Fruit fly (Drosophila melanogaster) whole organism, larva: ENCODE results near the gene CG7006.
A peak's percentile ranks its signal among the peaks of the same experiment; 100 is the strongest.

ENCODE experiments used
- noc ChIP-seq: fragments of 200-800 bp; sonication (Bioruptor generic); optimal IDR thresholded peaks from 3 replicates; lab custom pipeline; 2019; ENCODE audit warnings: missing biosample characterization, mild to moderate bottlenecking, missing genetic modification characterization, moderate library complexity

The CG7006 gene

DNA sequence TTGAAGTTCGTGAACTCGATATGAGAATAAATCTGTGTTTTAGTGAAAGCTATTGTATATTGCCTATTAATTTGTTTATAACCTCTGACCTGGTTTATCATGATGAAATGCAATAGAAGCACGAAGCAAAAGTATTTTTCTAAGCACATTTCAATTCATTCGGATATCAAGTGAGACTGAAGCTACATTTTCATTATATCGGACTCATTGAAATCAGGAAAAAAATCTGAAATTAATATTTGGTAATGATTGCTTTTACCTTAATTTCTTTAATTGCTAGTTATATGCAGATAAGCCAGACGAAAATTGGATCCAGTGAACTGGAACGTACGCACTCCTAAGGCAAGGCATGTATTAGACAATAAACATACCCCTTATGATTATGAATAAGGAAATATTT, 9.4 kb upstream of the CG7006 start, which contains the start of gene CG33658:
Gene CG33658, minus strand, starts transcription at position 101 of the 400 bp plus-strand sequence.
- TF ChIP-seq noc (tag; lab: Kevin White, UChicago), result no peak

DNA sequence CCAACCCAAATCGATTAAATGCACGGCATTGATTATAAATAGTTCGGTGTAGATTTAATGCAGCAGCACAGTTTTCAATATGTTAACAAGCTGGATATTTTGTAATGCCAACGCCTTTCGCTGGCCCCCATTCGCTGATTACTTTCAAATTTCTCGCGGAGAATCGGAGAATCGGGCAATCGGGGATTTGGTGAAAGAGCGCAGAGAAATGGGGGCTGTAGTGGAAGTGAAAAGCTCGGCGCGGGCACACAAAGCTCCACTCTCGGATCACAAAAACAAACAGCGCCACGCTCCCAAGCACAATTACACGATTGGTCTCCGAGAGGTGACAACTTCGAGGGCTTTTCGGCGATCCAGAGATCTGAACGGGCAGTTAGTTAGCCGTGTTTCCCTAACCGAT, 8.8 kb upstream of the CG7006 start, which contains the start of gene Esp:
Gene Esp, plus strand, starts transcription at position 301 of the 400 bp plus-strand sequence.
- no peak for TF ChIP-seq noc (tag; lab: Kevin White, UChicago)

DNA sequence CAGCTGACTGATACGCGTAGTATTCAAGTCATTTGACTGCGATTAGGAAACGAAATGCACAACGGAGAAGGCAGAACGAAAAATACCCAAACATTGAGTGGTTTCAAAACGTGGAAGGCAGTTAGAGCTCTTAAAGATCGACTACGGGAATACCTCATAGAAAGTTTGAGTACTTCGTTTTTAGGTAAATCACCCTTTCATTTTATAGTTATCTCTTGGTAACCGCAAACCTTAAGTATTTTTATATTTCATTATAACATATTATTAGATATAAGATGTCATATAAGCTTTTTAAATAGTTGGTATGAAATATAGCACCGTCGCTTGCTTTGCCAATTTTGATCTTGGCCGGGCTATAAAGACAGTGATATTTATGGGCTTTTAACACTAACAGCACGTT, 5.3 kb upstream of the CG7006 start:
- peak; percentile 56 for TF ChIP-seq noc (tag; lab: Kevin White, UChicago)

DNA sequence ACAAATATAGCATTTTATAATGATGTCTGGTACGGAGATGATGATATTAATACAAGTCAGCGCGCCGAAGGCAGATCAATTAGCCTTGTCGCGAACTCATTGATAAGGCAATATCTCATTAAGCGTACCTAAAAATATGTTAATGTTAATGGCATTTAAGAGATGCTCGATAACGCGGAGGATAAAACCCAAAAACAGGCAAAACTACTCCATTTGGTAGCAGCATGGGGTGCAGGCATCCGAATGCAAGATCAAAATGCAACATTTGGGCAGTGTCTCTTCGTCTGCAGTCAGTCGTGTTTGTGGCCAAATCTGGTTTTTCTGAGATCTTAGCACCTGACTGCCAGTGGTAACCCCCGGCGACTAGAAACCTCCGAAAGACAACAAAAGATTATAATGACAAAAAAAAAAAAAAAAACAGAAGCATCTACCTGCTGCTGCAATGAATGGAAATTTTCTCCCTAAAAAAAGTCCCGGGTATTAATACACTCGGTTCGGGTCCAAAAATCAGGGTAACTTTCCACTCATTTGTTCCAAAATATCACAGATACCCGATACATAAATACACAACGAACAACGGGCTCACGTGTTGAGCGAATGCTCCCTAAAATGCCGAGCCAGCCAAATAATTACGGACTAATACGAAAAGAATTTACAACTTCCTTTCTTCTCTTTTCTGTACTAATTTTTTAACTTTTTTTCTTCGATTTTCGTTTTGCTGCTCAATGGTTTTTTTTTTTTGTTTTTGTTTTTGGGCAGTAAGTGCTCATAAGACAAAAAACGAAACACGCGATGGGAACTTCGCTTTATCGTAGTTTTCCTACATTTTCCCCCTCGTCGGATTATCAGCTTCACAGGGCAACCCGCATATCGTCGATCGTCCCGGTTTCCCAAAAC, 4.2 kb upstream of the CG7006 start:
- no peak for TF ChIP-seq noc (tag; lab: Kevin White, UChicago)

DNA sequence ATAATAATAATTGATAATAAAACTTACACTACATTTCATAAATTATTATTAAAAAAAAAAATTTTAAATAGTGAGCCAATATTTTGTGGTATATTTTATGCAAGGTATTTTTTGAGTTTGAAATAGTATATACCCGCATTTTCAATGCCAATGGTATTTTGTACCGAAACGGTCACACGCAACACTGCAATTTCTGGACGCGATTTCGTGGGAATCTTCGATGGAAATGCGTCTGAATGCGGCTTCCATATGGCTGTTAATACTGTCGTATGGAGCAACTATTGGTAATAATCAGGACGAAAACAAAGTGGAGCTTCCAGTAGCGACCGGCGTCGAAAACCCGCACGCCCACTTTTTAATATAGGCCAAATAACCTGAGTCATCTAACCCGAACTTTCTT, 1.0 kb downstream of the CG7006 start, which contains the start of gene Nct:
Gene Nct, plus strand, starts transcription at position 173 of the 400 bp plus-strand sequence.
- no peak for TF ChIP-seq noc (tag; lab: Kevin White, UChicago)

DNA sequence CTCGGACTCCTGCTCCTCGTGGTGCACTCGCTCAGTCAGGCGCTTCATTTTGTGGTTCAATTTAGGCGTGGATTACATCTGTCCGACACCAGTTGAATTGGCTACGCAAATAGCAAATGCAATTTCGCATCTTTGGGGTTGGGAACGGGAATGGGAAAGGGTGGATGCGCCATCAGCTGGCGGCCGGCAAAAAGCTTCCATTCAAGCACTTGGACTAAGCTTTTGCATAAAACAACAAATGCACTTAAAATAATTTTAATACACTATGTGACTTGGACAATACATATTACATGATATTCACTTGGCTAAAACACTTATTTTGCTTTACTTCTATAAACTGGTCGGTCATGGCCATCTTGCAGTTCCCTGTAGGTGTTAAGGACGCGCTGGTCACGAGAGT, 5.7 kb downstream of the CG7006 start, which contains the start of gene HDAC11:
Gene HDAC11, minus strand, starts transcription at position 101 of the 400 bp plus-strand sequence.
- no peak for TF ChIP-seq noc (tag; lab: Kevin White, UChicago)

DNA sequence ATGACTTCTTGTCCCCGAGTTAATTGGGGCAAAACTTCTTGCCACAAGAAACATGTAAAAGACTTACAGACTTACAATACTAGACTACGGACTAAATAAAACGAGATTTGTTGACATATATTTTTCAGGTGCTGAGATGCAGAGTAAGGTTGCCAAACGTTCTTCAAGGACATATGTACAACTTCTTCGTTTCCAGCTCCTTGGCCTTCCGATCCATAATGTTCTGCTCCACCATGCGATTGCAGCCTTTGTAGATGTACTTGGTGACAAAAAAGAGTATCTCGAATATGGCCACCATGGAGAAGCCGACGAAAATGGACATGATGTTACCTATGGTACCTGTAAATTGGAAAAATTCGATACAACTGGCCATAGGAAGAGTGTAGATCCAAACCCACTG, 7.0 kb downstream of the CG7006 start, which contains the start of gene CAH4:
Gene CAH4, minus strand, starts transcription at position 101 of the 400 bp plus-strand sequence.
- no peak for TF ChIP-seq noc (tag; lab: Kevin White, UChicago)

DNA sequence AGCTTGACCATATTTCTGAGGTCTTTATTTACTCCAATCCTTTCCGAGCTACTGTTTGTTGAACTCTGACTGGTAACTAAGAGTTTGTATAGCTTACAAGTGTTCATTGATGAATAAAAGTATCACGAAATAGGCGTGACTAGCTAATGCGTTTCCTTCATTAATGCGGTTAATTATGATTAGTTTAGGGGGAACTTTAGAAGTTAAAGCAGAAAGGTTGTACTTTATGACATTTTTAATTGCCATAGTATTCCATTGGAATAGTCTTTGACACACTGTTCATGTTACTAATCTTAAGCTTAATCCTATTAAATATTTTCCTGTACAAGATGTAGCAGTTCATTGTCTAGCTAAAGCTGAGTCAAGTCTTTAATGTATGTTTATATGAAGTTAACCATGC, 9.3 kb downstream of the CG7006 start, which contains the start of gene ppk22:
Gene ppk22, minus strand, starts transcription at position 101 of the 400 bp plus-strand sequence.
- TF ChIP-seq noc (tag; lab: Kevin White, UChicago), result no peak

DNA sequence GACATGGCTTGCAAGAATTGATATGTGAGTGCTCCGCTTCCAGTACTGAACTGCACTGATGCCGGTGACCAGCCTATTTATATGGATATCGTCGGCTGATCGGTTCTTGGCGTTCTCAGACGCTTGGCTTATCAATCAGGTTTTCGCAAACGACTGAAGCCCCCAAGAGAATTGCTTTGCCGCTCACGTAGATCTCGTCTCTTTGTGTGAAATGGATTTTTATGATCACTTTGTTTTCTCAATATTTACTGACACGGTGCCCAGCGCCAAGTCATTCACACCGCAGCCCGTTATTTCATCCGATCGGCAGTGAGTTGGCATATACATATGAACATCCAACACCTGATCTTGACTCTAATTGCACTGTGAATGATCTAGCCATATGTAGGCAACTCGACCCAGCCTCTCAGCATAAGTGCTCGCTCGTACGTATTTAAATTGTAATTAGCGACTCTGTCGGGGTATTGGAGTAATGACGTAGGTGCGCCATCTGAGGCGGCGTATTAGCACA, 9.9 kb downstream of the CG7006 start, which contains the start of gene CG13639:
Gene CG13639, minus strand, starts transcription at position 51 of the 511 bp plus-strand sequence.
- no peak for TF ChIP-seq noc (tag; lab: Kevin White, UChicago)

DNA sequence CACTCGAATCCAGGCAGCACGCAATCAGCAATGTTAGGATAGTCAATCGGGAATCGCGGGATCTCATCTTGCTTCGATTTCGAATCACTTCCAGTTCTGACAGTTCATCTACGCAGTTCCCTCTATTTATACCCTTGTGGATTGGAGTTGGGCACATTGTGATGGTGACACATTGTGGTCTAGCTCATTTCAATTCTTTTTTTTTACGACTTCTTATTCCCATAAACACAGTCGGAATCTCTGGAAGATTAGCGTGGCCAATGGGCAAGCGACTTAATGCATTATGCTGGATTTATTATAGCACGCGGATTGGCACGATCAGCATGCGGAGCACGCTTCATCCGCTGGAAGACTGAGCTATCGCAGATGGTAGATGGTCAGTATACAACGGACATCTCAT, 11.6 kb downstream of the CG7006 start, which contains the start of gene CG13640:
Gene CG13640, minus strand, starts transcription at position 101 of the 400 bp plus-strand sequence.
- no peak for TF ChIP-seq noc (tag; lab: Kevin White, UChicago)

DNA sequence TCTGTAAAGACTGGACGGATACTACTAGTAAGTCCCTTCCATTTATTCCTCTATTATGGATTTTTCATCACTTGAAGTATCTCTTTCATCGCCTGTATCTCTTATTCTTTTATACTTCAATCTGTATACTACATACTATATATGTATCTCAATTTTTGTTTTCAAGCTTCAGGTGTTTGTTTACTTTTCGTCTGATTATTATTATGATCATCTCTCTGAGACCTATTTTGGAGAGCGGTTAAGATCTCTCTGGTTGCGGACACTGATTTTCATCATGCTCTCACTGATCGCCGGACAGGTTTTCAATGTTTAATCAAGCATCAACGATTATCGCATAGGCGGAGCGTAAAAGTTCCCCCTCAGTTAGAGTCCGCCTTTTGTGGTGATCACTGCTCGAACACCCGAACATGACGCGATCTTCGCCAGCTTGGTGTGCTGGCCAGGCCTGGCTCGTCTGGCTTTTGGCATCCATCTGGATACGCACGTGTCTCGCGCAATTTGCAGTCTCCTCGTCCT, 12.2 kb downstream of the CG7006 start, which contains the start of gene CG7016:
Gene CG7016, plus strand, starts transcription at position 358 of the 516 bp plus-strand sequence.
- TF ChIP-seq noc (tag; lab: Kevin White, UChicago), result no peak

DNA sequence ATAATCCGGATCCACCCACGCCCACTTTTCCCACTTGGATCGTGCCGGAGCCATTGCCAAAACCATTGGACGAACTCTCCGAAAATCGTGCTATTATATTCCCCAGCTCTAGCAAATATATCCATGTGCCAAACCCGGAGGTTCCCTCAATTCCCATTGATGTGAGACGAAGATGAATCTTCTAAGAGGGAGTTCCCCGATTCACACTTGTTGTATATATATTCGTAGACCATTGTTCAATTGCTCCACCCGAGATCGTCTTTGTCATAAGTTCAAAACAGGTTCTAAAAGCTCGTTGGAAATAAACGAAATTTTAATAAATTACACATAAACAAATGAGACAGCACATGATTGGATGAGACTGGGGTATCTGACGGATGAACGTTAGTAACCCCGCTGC, 13.5 kb downstream of the CG7006 start:
- no peak for TF ChIP-seq noc (tag; lab: Kevin White, UChicago)

DNA sequence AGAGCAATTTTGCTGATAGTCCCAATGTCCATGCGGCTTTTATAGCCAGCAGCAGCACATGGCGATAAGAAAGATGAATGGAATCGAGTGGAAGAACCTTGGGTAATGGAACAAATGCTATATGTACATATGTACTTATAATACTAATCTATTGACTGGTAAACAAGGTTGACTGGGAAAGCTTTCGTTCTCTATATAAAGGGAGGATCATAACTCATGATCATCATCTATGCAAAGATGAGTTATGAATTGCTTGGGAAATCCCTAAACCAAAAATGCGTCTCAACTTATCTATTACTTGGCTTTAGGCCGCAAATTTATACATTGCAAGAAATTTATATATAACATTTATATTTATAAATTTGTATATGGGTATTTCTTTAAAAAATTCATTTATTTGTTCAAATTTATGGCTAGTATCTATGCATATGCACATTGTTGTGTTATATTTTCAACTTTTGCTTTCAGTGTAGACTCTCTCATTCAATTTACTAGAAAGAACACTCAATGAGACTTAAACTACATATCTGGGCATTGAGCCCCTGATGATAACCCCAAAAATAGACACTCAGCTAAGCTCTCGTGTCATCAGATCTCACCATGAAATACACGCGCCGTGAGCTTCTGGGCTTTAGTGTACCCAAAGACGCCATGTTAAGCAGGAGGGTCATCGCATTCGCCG, 14.4 kb downstream of the CG7006 start, which contains the start of the genes Srg1 and Elal:
Gene Srg1, minus strand, starts transcription at position 14 of the 682 bp plus-strand sequence.
Gene Elal, plus strand, starts transcription at position 632 of the 682 bp plus-strand sequence.
- peak; percentile 83 for TF ChIP-seq noc (tag; lab: Kevin White, UChicago)

DNA sequence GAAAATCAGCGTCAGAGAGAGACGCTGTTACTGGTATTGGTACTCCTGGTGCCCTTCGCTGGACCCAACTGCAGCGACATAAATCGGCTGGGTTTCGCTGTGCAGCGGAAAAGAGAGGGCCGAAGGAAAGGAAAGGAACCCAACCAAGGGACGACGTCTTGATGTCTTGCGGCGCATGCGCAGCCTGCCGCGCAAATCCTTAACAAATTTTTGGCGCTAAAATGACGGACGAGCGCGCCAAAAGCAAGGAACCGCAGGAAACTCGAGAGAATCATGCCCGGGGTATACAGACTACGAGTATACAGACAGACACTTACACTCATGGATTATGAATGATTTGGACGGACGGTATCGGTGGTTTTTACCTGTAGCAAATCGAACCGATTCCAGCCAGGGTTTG, 16.5 kb downstream of the CG7006 start:
- no peak for TF ChIP-seq noc (tag; lab: Kevin White, UChicago)

DNA sequence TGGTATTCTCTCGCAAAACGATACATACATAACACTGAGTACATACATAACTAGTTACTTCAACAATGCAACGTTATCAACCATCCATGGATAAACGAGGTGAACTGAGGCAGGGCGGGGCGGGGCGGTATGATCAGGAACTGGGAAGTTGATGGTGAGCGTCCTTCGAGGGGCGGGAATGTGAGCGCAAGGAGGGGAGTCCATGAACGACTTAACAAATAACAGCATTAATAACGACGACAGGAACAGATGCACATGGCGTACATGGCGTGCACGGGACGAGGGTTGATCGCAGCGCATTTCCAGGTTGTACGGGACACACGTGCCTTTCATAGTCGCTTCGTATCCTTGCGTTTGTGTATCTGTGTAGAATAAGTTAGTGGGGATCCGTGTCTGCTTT, 17.5 kb downstream of the CG7006 start:
- TF ChIP-seq noc (tag; lab: Kevin White, UChicago), result no peak
